Fruit fly (Drosophila melanogaster) whole organism, embryonic: Measurements from ENCODE around the gene CG4020.

Source experiments
- CG10209 ChIP-seq: fragments of 200-800 bp; sonication (Bioruptor generic); optimal IDR thresholded peaks from 3 replicates; lab custom pipeline; 2017; ENCODE audit warnings: missing biosample characterization, mild to moderate bottlenecking, missing genetic modification characterization, missing genetic modification reagents
- CG11696 ChIP-seq: fragments of 200-800 bp; sonication (Bioruptor generic); IDR thresholded peaks from 2 replicates; pipeline ENCODE4 v1.3.6; 2022; ENCODE audit warnings: missing biosample characterization, missing genetic modification characterization
- CG12071 ChIP-seq: fragments of 200-800 bp; sonication (Bioruptor generic); optimal IDR thresholded peaks from 3 replicates; lab custom pipeline; 2018; ENCODE audit warnings: missing biosample characterization, mild to moderate bottlenecking, missing genetic modification characterization
- CG12236 ChIP-seq: fragments of 200-800 bp; sonication (Bioruptor generic); optimal IDR thresholded peaks from 2 replicates; lab custom pipeline; 2016; ENCODE audit warnings: missing biosample characterization, missing genetic modification characterization
- CG12299 ChIP-seq: fragments of 200-800 bp; sonication (Bioruptor generic); optimal IDR thresholded peaks from 2 replicates; lab custom pipeline; 2018; ENCODE audit warnings: missing biosample characterization, mild to moderate bottlenecking, missing genetic modification characterization
- CG1647 ChIP-seq: fragments of 200-800 bp; sonication (Bioruptor generic); optimal IDR thresholded peaks from 3 replicates; lab custom pipeline; 2016; ENCODE audit warnings: missing biosample characterization, missing genetic modification characterization
- CG17802 ChIP-seq: fragments of 200-800 bp; sonication (Bioruptor generic); optimal IDR thresholded peaks from 2 replicates; lab custom pipeline; 2018; ENCODE audit warnings: missing biosample characterization, mild to moderate bottlenecking, missing genetic modification characterization, moderate library complexity
- CG31365 ChIP-seq: fragments of 200-800 bp; sonication (Bioruptor generic); optimal IDR thresholded peaks from 2 replicates; lab custom pipeline; 2018; ENCODE audit warnings: missing biosample characterization, mild to moderate bottlenecking, missing genetic modification characterization
- CG4282 ChIP-seq: fragments of 200-800 bp; sonication (Bioruptor generic); optimal IDR thresholded peaks from 2 replicates; lab custom pipeline; 2016; ENCODE audit warnings: missing biosample characterization, missing genetic modification characterization
- CG43689 ChIP-seq: fragments of 200-800 bp; sonication (Bioruptor generic); IDR thresholded peaks from 2 replicates; pipeline ENCODE4 v1.3.6; 2022; ENCODE audit warnings: missing biosample characterization, missing genetic modification characterization
- CG4424 ChIP-seq: fragments of 200-800 bp; sonication (Bioruptor generic); optimal IDR thresholded peaks from 3 replicates; lab custom pipeline; 2016; ENCODE audit warnings: missing biosample characterization, missing genetic modification characterization
- CG5245 ChIP-seq: fragments of 200-800 bp; sonication (Bioruptor generic); optimal IDR thresholded peaks from 3 replicates; lab custom pipeline; 2016; ENCODE audit warnings: missing biosample characterization, missing genetic modification characterization
- CG7271 ChIP-seq: fragments of 200-800 bp; sonication (Bioruptor generic); optimal IDR thresholded peaks from 2 replicates; lab custom pipeline; 2018; ENCODE audit warnings: missing biosample characterization, mild to moderate bottlenecking, missing genetic modification characterization, moderate library complexity
- CG7963 ChIP-seq: fragments of 200-800 bp; sonication (Bioruptor generic); IDR thresholded peaks from 3 replicates; pipeline ENCODE4 v1.3.6; 2022; ENCODE audit warnings: missing biosample characterization, missing genetic modification characterization; ENCODE audit not compliant: partially characterized antibody
- CG8944 ChIP-seq: fragments of 200-800 bp; sonication (Bioruptor generic); optimal IDR thresholded peaks from 3 replicates; lab custom pipeline; 2016; ENCODE audit warnings: missing biosample characterization, missing genetic modification characterization
- CrebB ChIP-seq: fragments of 200-800 bp; sonication (Bioruptor generic); optimal IDR thresholded peaks from 3 replicates; lab custom pipeline; 2018; ENCODE audit warnings: missing biosample characterization, mild to moderate bottlenecking, missing genetic modification characterization
- Dbx ChIP-seq: fragments of 200-800 bp; sonication (Bioruptor generic); IDR thresholded peaks from 3 replicates; pipeline ENCODE4 v1.3.6; 2022; ENCODE audit warnings: missing biosample characterization, missing genetic modification characterization
- Dip3 ChIP-seq: fragments of 200-800 bp; sonication (Bioruptor generic); optimal IDR thresholded peaks from 3 replicates; lab custom pipeline; 2016; ENCODE audit warnings: missing biosample characterization, missing genetic modification characterization
- Drgx ChIP-seq: fragments of 200-800 bp; sonication (Bioruptor generic); IDR thresholded peaks from 2 replicates; pipeline ENCODE4 v1.3.6; 2022; ENCODE audit warnings: missing biosample characterization, missing genetic modification characterization
- Fer2 ChIP-seq: fragments of 200-800 bp; sonication (Bioruptor generic); optimal IDR thresholded peaks from 2 replicates; lab custom pipeline; 2018; ENCODE audit warnings: missing biosample characterization, mild to moderate bottlenecking, missing genetic modification characterization, moderate library complexity
- Gug ChIP-seq: fragments of 200-800 bp; sonication (Bioruptor generic); IDR thresholded peaks from 4 replicates; pipeline ENCODE4 v1.3.6; 2022; ENCODE audit warnings: missing biosample characterization, missing genetic modification characterization
- Hand ChIP-seq: fragments of 200-800 bp; sonication (Bioruptor generic); optimal IDR thresholded peaks from 2 replicates; lab custom pipeline; 2017; ENCODE audit warnings: mild to moderate bottlenecking, missing biosample characterization, missing genetic modification reagents, missing genetic modification characterization
- Hr39 ChIP-seq: fragments of >200 bp; optimal IDR thresholded peaks from 2 replicates; lab custom pipeline; 2017
- Hr51 ChIP-seq, 2 experiments: fragments of 200-800 bp; sonication (Bioruptor generic); optimal IDR thresholded peaks; 2 replicates in 1 of 2; 3 replicates in 1 of 2; lab custom pipeline; 2016 to 2018; ENCODE audit warnings: missing biosample characterization in 2 of 2, missing genetic modification characterization in 2 of 2, mild to moderate bottlenecking in 1 of 2, moderate library complexity in 1 of 2
- Jarid2 ChIP-seq: fragments of 200-800 bp; sonication (Bioruptor generic); optimal IDR thresholded peaks from 3 replicates; lab custom pipeline; 2017; ENCODE audit warnings: mild to moderate bottlenecking, missing biosample characterization, missing genetic modification reagents, missing genetic modification characterization
- Nf-YB ChIP-seq: fragments of 200-800 bp; sonication (Bioruptor generic); optimal IDR thresholded peaks from 3 replicates; lab custom pipeline; 2019; ENCODE audit warnings: missing biosample characterization, mild to moderate bottlenecking, missing genetic modification characterization, moderate library complexity
- Poxn ChIP-seq: fragments of 200-800 bp; sonication (Bioruptor generic); IDR thresholded peaks from 2 replicates; pipeline ENCODE4 v1.3.6; 2022; ENCODE audit warnings: missing biosample characterization, missing genetic modification characterization
- Scr ChIP-seq: fragments of 200-800 bp; sonication (Bioruptor generic); IDR thresholded peaks from 2 replicates; pipeline ENCODE4 v1.3.6; 2022; ENCODE audit warnings: missing biosample characterization, missing genetic modification characterization; ENCODE audit not compliant: partially characterized antibody
- Sry-δ ChIP-seq: fragments of 200-800 bp; sonication (Bioruptor generic); optimal IDR thresholded peaks from 2 replicates; lab custom pipeline; 2016; ENCODE audit warnings: missing biosample characterization, missing genetic modification characterization
- TFAM ChIP-seq: fragments of 200-800 bp; sonication (Bioruptor generic); optimal IDR thresholded peaks from 2 replicates; lab custom pipeline; 2017; ENCODE audit warnings: missing biosample characterization, missing genetic modification characterization, inconsistent platforms
- ase ChIP-seq: fragments of 200-800 bp; sonication (Bioruptor generic); IDR thresholded peaks from 3 replicates; pipeline ENCODE4 v1.3.6; 2022; ENCODE audit warnings: missing biosample characterization, missing genetic modification characterization
- br ChIP-seq: fragments of >200 bp; optimal IDR thresholded peaks from 2 replicates; lab custom pipeline; 2017
- chif ChIP-seq, 2 experiments: fragments of 200-800 bp; sonication (Bioruptor generic); optimal IDR thresholded peaks; 3 replicates each; lab custom pipeline; 2016; ENCODE audit warnings: missing biosample characterization in 2 of 2, missing genetic modification characterization in 2 of 2
- ci ChIP-seq: fragments of 200-800 bp; sonication (Bioruptor generic); IDR thresholded peaks from 3 replicates; pipeline ENCODE4 v1.3.6; 2022; ENCODE audit warnings: missing biosample characterization, missing genetic modification characterization
- en ChIP-seq: fragments of 200-800 bp; sonication (Bioruptor generic); optimal IDR thresholded peaks from 2 replicates; lab custom pipeline; 2016; ENCODE audit warnings: missing biosample characterization, missing genetic modification characterization
- hbn ChIP-seq: fragments of 200-800 bp; sonication (Bioruptor generic); IDR thresholded peaks from 2 replicates; pipeline ENCODE4 v1.3.6; 2022; ENCODE audit warnings: missing biosample characterization, missing genetic modification characterization; ENCODE audit not compliant: partially characterized antibody
- nerfin-1 ChIP-seq: fragments of 200-800 bp; sonication (Bioruptor generic); optimal IDR thresholded peaks from 3 replicates; lab custom pipeline; 2019; ENCODE audit warnings: missing biosample characterization, mild to moderate bottlenecking, missing genetic modification characterization, moderate library complexity
- org-1 ChIP-seq: fragments of 200-800 bp; sonication (Bioruptor generic); optimal IDR thresholded peaks from 2 replicates; lab custom pipeline; 2017; ENCODE audit warnings: missing biosample characterization, missing genetic modification characterization
- ro ChIP-seq: fragments of 200-800 bp; sonication (Bioruptor generic); IDR thresholded peaks from 2 replicates; pipeline ENCODE4 v1.3.6; 2022; ENCODE audit warnings: missing biosample characterization, missing genetic modification characterization
- run ChIP-seq: fragments of 200-800 bp; sonication (Bioruptor generic); optimal IDR thresholded peaks from 3 replicates; lab custom pipeline; 2018; ENCODE audit warnings: missing biosample characterization, mild to moderate bottlenecking, missing genetic modification characterization
- schlank ChIP-seq: fragments of 200-800 bp; sonication (Bioruptor generic); optimal IDR thresholded peaks from 2 replicates; lab custom pipeline; 2018; ENCODE audit warnings: missing biosample characterization, mild to moderate bottlenecking, missing genetic modification characterization
- scrt ChIP-seq: fragments of 200-800 bp; sonication (Bioruptor generic); optimal IDR thresholded peaks from 2 replicates; lab custom pipeline; 2018; ENCODE audit warnings: missing biosample characterization, mild to moderate bottlenecking, missing genetic modification characterization, moderate library complexity
- sim ChIP-seq: fragments of 200-800 bp; sonication (Bioruptor generic); IDR thresholded peaks from 2 replicates; pipeline ENCODE4 v1.3.6; 2022; ENCODE audit warnings: missing biosample characterization, missing genetic modification characterization
- sima ChIP-seq: fragments of 200-800 bp; sonication (Bioruptor generic); optimal IDR thresholded peaks from 2 replicates; lab custom pipeline; 2016; ENCODE audit warnings: missing biosample characterization, missing genetic modification characterization
- sna ChIP-seq: fragments of 200-800 bp; sonication (Bioruptor generic); IDR thresholded peaks from 2 replicates; pipeline ENCODE4 v1.3.6; 2022; ENCODE audit warnings: missing biosample characterization, missing genetic modification characterization; ENCODE audit not compliant: partially characterized antibody
- sr ChIP-seq: fragments of 200-800 bp; sonication (Bioruptor generic); IDR thresholded peaks from 3 replicates; pipeline ENCODE4 v1.3.6; 2022; ENCODE audit warnings: missing biosample characterization, missing genetic modification characterization
- tx ChIP-seq: fragments of 200-800 bp; sonication (Bioruptor generic); optimal IDR thresholded peaks from 2 replicates; lab custom pipeline; 2016; ENCODE audit warnings: missing biosample characterization, missing genetic modification characterization
- unc-4 ChIP-seq: fragments of 200-800 bp; sonication (Bioruptor generic); IDR thresholded peaks from 2 replicates; pipeline ENCODE4 v1.3.6; 2022; ENCODE audit warnings: missing biosample characterization, missing genetic modification characterization; ENCODE audit not compliant: partially characterized antibody
- vnd ChIP-seq: fragments of 200-800 bp; sonication (Bioruptor generic); IDR thresholded peaks from 3 replicates; pipeline ENCODE4 v1.3.6; 2022; ENCODE audit warnings: missing biosample characterization, missing genetic modification characterization; ENCODE audit not compliant: partially characterized antibody
- vvl ChIP-seq: fragments of 200-800 bp; sonication (Bioruptor generic); IDR thresholded peaks from 2 replicates; pipeline ENCODE4 v1.3.6; 2022; ENCODE audit warnings: missing biosample characterization, missing genetic modification characterization

CG4020 gene

dm6 chrX:5895821-5896550 is 9.6 kb upstream of the CG4020 start (continued):
- TF ChIP-seq ro (GFP tag; lab: Robert Waterston, UW) (peak; percentile 80), Hand (GFP tag; lab: Kevin White, UChicago) (peak; percentile 59), CG4424 (peak; percentile 92), Dbx (GFP tag; lab: Robert Waterston, UW) (peak; percentile 60; the same call in 2 of the 3 replicates), Fer2 (tag; lab: Kevin White, UChicago) (peak; percentile 41), CG12071 (GFP tag; lab: Kevin White, UChicago) (peak; percentile 90), CG4282 (GFP tag; lab: Kevin White, UChicago) (peak; percentile 55), sna (no peak), ase (GFP tag; lab: Robert Waterston, UW) (peak; percentile 91), CG11696 (GFP tag; lab: Robert Waterston, UW) (peak; percentile 96), Poxn (GFP tag; lab: Robert Waterston, UW) (no peak), ci (peak; percentile 97), Gug (peak; percentile 88), sim (GFP tag; lab: Robert Waterston, UW) (peak; percentile 92), unc-4 (GFP tag; lab: Robert Waterston, UW) (no peak), vnd (GFP tag; lab: Robert Waterston, UW) (no peak), CG7963 (GFP tag; lab: Robert Waterston, UW) (no peak), Nf-YB (GFP tag; lab: Kevin White, UChicago) (peak; percentile 57), schlank (tag; lab: Kevin White, UChicago) (peak; percentile 28), Sry-δ (GFP tag; lab: Kevin White, UChicago) (peak; percentile 65), sr (peak; percentile 84), scrt (GFP tag; lab: Kevin White, UChicago) (peak; percentile 69), CG43689 (peak; percentile 45; the same call in 1 of the 2 replicates), en (GFP tag; lab: Kevin White, UChicago) (peak; percentile 69), CG10209 (GFP tag; lab: Kevin White, UChicago) (peak; percentile 89), sima (GFP tag; lab: Kevin White, UChicago) (peak; percentile 73), tx (peak; percentile 78), CG5245 (peak; percentile 94), CG1647 (GFP tag; lab: Kevin White, UChicago) (peak; percentile 85), run (tag; lab: Kevin White, UChicago) (peak; percentile 70), Drgx (peak; percentile 99), CG12299 (tag; lab: Kevin White, UChicago) (peak; percentile 75), CG12236 (GFP tag; lab: Kevin White, UChicago) (peak; percentile 84), TFAM (GFP tag; lab: Kevin White, UChicago) (peak; percentile 64), CG31365 (tag; lab: Kevin White, UChicago) (peak; percentile 78), org-1 (GFP tag; lab: Kevin White, UChicago) (peak; percentile 84), nerfin-1 (peak; percentile 81), br (no peak), CrebB (tag; lab: Kevin White, UChicago) (peak; percentile 84), CG7271 (tag; lab: Kevin White, UChicago) (peak; percentile 13), chif (GFP tag; optimal IDR thresholded peaks at IDR 0.05; lab: Kevin White, UChicago) (peak; percentile 92), Hr39 (no peak), vvl (GFP tag; lab: Robert Waterston, UW) (peak; percentile 97), Scr (GFP tag; lab: Robert Waterston, UW) (no peak), CG17802 (tag; lab: Kevin White, UChicago) (peak; percentile 69), Hr51 (GFP tag; optimal IDR thresholded peaks at IDR 0.05; lab: Kevin White, UChicago) (peak; percentile 67 to 88), Jarid2 (peak; percentile 65), hbn (GFP tag; lab: Robert Waterston, UW) (no peak), Dip3 (GFP tag; lab: Kevin White, UChicago) (peak; percentile 70), CG8944 (GFP tag; lab: Kevin White, UChicago) (peak; percentile 88)
